Fruit fly (Drosophila melanogaster): ENCODE results near the gene Abcd3.

Gene Abcd3

DNA sequence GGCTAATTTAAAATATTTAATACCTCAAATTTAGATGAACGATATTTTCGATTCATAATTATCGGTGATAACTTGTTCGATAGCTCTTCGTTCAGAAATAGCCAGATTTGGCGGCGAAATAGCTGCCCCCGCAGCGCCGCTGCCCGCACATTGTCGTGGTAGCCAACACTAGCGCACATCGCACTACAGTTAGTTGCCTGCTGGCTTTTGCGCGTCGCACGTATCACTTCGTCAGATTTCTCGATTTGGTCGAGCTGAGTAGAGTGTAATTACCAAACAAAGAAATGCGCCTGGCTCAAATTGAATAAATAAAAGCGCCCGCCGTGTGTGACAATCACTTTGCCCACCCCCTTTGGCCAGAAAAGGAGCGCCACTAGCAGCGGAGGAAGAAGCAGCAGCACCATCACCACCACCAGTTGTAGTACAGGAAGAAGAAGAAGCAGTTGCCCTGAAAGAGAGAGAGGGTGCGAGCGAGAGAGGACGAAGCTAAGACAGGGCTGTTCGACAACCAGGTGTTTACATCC lies at the start of gene Abcd3:
TSS of gene Abcd3 (plus strand) at position 145 of the 524 bp plus-strand sequence.
- peak; percentile 58 for TF ChIP-seq noc (tag; optimal IDR thresholded peaks at IDR 0.05)

DNA sequence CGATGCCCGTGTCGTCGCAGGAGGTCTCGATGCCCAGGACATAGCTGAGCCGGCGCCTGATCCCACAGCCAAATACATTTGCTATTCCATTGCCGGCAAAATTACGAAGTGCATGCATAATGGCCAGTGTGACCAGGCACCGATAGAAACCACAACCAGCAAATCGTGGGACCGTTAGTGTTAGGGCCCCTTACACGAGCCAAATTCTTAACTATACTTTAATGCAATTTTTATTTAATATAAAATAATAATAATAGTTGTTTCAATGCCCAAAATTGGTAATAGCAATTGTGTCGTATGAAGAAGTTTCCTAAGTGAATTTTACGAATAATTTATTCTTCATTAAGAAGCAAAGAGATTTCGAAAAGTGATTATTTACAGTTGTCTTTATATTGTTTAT lies 49.0 kb upstream of the Abcd3 start, which contains the start of gene Tcs4:
TSS of gene Tcs4 (minus strand) at position 145 of the 400 bp plus-strand sequence.
- TF ChIP-seq noc (tag; optimal IDR thresholded peaks at IDR 0.05), result no peak

DNA sequence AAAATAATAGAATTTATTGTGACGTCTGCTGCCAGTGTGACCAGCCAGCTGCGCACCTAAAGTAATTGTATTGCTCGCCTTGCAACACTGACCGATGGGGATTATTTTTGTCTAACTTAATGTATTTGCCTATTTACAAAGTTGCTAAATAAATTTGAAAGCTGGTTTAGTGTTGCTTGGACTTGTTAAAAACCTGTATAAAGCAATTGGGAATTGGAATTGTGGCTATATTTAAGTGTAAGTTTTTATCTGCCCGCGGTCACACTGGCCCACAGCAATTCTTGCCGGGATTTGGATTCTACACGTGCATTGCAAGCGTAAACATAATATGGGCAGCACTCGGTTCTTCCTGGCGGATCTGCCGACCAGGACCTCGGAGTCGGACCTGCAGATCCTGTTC lies 46.5 kb upstream of the Abcd3 start, which contains the start of the genes CG14230 and CG14232:
TSS of gene CG14230 (plus strand) at position 94 of the 400 bp plus-strand sequence.
TSS of gene CG14232 (minus strand) at position 177 of the 400 bp plus-strand sequence.
- peak; percentile 16 for TF ChIP-seq noc (tag; optimal IDR thresholded peaks at IDR 0.05)

DNA sequence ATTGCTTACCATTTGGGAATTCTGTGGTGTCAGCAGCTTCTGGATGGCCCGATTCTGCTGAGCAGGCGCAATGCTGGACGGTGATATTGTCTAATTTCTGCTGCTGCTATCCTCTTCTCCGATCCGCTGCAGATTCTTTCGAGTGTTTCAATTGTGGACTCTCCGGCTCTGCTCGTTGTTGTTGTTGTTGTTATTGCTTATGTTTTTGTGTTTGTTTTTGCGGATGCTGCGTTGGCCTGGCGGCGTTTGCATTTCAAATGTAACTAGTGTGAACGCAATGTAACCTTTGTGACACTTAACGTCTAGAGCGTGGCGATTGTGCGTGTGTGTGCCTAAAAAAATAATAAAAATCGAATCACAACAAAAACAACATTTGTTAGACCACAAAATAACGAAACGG lies 38.6 kb upstream of the Abcd3 start:
- TF ChIP-seq noc (tag; optimal IDR thresholded peaks at IDR 0.05), result no peak

DNA sequence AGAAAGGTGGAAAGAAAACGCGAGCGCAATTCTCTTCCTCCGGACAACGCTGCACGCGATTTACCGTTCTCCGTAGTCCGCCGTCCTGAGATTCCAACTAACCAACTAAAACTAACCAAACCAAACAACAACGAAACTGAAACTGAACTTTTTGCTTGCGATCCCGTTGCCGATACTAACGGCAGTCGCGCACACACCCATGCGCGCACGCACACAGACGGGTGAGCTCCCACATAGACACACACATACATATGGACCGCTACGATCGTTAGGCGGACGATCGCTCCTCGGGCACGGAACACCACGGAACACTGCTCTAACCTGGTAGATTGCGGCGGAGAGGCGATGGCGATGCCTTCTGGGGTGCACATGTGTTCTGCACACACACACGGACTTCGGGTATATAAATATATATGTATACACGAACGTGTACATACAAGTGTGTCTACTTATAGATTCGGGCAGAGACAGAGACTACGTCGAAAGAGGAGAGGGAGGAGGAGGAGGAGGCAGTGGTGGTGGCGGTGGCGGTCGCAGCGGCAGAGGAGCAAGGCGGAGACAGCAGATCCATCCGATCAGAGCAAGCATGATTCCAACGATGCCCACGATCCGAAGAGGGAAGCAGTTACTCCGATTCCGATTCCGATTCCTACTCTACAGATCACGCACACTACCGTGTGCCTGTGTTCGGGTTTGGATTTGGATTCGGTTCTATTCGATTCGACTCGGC lies 37.5 kb upstream of the Abcd3 start, which contains the start of gene meso18E:
TSS of gene meso18E (minus strand) at position 148 of the 730 bp plus-strand sequence.
- TF ChIP-seq noc (tag; optimal IDR thresholded peaks at IDR 0.05), result no peak

DNA sequence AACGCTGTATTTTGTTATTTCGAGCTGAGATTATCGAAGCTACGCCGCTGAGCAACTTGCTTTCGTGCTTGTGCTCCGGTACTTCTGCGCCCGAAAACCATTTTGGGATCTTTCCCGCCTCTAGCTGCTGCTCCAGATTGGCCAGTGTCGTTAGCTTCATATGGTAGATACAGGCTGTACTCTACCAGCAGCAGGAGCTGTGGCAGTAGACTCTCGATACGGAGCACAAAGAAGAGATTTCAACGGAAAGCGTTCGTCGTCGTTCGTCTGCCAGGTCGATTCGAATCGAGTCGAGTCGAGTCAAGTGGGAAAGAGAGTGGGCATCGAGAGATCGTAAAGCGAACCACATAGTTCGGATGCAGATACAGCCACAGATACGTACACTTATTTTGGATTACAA lies 35.8 kb upstream of the Abcd3 start:
- no peak for TF ChIP-seq noc (tag; optimal IDR thresholded peaks at IDR 0.05)

DNA sequence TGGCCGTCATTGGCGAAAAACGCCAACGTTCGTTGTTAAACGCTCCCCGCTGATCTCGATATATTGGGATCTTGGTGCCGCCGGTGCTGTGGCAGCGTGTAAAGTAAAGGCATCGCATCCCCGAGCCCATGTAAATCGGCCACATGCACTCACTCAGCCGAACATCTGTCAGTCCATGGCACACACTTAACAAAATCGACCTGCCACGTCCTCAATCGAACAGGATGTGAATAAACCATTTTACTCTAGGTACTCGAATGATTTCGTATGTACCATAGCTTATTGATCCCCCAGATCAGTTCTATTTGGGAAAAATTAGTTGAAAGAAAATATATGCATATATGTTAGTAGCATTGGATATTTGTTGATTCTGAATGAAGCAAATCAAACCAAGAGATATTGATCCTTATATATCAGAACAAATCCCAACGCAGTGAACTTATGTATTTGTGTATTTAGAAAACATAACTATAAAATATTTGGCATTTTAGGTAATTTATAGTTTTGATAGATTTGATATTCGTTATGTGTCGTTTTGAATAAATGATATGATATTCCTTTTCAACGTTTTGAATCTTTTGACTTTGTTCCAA lies 34.1 kb upstream of the Abcd3 start:
- no peak for TF ChIP-seq noc (tag; optimal IDR thresholded peaks at IDR 0.05)

DNA sequence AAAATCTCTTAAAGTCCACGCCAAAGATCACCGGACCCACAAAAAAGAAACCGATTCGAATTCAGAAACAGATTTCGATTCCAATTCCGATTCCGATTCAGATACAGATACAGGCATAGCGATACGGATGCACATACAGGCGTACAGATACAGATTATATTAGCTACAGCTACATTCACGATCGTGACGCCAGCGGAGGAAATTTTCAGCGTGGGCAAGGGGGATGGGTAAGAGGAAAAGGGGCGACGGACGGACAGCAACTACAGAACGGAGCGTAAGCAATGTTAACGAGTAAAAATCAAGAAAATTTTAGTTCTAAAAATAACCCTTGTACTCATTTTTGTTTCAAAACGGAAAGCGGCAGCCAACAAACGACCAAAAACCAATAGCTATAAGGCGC lies 33.5 kb upstream of the Abcd3 start:
- no peak for TF ChIP-seq noc (tag; optimal IDR thresholded peaks at IDR 0.05)

DNA sequence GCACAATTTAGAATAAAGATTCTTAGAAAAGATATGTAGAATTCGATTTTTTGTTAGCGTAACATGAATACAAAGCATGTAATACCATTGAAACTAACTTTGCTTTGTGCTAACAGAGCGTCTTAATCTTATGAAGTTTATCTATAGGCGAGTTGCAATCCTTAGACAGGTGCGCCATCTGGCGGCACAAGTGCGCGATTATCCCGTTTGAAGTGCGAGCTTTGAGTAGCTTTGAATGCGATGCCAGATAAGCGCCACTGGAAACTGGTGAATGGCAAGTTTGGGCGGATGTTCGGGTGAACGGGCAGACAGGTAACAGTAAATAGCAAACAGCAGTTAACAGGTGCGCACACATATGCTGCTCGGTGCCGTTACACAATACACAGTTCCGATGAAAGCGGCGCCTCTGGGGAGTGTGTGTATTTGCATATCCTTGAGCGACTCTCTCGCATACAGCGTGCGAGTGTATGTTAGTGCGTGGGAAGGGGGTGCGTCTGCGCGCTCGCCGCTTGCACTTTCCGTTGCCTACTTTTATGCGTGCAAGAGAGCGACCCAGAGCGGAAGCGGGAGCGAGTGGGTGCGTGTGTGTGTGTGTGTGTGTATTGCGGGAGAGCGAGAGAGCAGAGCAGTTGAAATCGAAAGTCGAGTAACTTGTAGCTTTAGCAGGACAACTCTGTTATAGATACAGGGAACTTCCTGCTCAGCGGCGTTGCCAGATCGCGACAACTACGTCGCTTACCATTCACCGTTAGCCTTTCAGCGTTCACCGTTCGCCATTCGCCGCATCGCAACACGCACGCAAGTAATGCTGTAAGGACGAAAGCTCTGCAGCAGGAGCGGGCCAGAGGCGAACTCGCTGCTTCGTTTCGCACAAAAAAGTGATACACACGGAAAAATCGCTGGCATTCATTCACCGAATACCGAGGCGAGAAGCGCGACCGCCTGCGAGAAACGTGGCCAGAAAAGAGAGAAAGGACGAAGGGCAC lies 32.3 kb upstream of the Abcd3 start, which contains the start of gene CG12531:
TSS of gene CG12531 (plus strand) at position 936 of the 986 bp plus-strand sequence.
- TF ChIP-seq noc (tag; optimal IDR thresholded peaks at IDR 0.05), result no peak

DNA sequence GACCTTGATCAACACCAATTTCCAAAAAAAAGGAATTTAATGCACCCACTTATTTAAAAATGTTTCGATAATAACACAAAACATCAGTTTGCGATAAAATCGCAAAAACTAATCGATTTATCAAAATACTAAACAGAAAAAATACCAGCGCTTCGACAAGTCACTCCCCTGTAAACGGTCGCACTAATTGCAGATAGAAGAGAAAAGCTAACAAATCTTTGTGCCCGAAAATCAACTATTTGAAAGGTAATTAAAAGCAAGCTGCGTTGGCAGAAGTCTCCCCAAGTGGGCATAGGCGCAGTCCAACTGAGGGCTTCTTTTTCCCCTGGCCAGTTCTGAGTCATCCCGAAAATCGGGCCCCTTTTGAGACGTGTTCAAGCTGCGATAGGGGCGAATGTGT lies 19.7 kb upstream of the Abcd3 start, which contains the start of gene AP-1-2beta:
TSS of gene AP-1-2beta (plus strand) at position 161 of the 400 bp plus-strand sequence.
- no peak for TF ChIP-seq noc (tag; optimal IDR thresholded peaks at IDR 0.05)

DNA sequence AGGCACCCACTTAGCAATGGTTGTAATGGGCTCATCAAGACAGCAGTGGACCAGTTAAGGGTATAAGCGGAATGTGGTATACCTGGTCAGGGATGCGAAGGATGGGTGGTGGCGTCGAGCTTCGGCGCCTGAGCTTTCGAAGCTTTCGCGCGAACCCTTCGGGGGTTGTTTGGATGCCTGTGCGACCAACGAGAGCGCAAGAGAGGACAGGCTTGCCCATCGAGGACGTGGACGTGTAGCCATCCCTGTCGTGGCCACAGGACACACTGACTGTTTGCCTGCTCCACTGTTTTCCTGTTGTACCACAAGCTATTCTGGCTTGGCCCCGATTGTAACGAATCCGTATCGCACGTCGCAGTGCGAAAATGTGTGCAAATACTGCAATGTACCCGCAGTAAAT lies 15.3 kb upstream of the Abcd3 start, which contains the start of gene CG14234:
TSS of gene CG14234 (plus strand) at position 301 of the 400 bp plus-strand sequence.
- TF ChIP-seq noc (tag; optimal IDR thresholded peaks at IDR 0.05), result no peak

DNA sequence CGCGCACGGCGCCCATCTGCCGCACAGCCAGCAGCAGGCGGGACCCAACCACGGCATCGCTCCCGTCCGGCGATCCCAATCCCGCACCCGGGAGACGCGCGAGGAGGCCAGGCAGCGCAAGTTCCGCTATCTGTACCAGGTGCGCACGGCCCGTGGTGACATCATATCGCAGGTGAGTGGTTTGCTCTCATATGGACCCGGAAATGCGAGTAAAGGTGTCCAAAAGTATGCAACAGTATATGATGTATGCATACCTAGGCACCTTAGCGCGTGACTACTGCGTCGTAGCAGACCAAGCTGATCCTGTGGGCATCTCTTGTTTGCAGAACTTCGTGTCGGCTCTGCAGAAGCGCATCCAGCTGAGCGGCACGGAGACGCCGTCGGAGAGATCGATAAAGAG lies 12.7 kb upstream of the Abcd3 start:
- no peak for TF ChIP-seq noc (tag; optimal IDR thresholded peaks at IDR 0.05)

DNA sequence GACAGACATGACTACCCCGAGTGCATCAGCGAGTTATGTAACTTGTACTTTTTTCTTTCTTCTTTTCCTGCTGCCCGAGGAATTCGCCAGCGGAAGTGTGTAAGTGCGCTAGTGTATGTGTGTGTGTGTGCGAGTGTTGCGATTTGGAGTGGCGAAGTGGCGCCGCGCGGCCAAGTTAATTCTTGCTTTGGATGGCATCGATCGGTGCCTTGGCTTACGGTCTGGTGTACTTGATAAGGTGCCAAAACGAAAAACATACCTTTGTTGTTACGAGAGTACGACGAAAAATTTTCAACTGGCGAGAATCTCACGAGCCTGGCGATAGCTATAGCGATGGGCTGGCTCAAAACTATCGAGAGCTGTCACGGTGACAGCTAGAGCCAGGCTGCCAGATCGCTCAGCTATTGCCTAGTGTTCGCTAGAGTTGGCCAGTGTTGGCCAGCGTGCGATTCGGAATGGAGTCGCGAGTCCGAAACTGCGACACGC lies 6.5 kb upstream of the Abcd3 start, which contains the start of the genes CG18809, COX6B, CG33932 and Rpp20:
TSS of gene CG18809 (minus strand) at position 333 of the 486 bp plus-strand sequence.
TSS of gene COX6B (minus strand) at position 333 of the 486 bp plus-strand sequence.
TSS of gene CG33932 (plus strand) at position 429 of the 486 bp plus-strand sequence.
TSS of gene Rpp20 (plus strand) at position 429 of the 486 bp plus-strand sequence.
- peak; percentile 47 for TF ChIP-seq noc (tag; optimal IDR thresholded peaks at IDR 0.05)

DNA sequence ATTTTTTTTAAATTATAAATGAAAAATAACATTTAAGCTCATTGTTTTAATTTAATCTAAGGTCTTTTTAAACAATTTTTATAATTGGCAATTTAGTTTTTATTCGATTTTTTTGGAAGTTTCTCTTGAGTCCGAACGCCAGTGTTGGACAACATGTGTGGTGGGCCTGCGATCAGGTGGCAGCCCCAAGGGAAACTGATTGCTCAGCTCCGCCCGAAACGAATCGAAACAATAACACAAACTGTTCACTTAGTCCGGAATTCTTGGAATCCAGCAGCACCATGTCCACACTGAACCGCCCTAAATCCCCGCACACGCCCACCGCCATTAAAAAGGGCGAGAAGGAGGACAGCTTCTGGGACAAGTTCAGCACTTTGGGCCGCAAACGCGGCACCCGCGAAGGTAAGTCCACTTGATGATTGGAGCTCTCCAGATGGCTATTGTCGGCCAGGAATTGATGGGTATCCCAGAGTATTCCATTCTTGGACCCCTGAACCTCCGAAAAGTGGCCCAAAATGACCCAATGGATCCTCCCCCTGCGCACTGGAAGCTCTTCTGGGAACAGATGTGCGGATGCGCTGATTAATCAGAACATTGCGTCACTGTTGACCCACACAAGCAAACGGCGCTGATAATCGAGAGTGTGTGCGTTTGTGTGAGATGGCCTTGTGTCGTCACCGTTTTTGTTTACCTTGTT lies 4.5 kb upstream of the Abcd3 start, which contains the start of gene parvin:
TSS of gene parvin (plus strand) at position 134 of the 697 bp plus-strand sequence.
- peak; percentile 4 for TF ChIP-seq noc (tag; optimal IDR thresholded peaks at IDR 0.05)

All from whole organism, larva.